Worm (Caenorhabditis elegans) whole organism, L4 larva: ENCODE data around the gene C55A6.6.

Source experiments
- R02D3.7 ChIP-seq: fragments of 150-350 bp; sonication (generic microtip); optimal IDR thresholded peaks from 3 replicates; lab custom pipeline; 2014; ENCODE audit warnings: missing biosample characterization, missing genetic modification characterization
- ZK546.5 ChIP-seq, 2 experiments: sonication (generic microtip); optimal IDR thresholded peaks; 2 replicates each; lab custom pipeline; 2017; ENCODE audit warnings: missing biosample characterization in 2 of 2, missing genetic modification characterization in 2 of 2
- ama-1 ChIP-seq: fragments of 150-350 bp; optimal IDR thresholded peaks from 2 replicates; lab custom pipeline; 2014; ENCODE audit warnings: inconsistent platforms, mixed read lengths
- dmd-6 ChIP-seq: fragments of 200-800 bp; sonication (Bioruptor generic); IDR thresholded peaks from 2 replicates; pipeline ENCODE4 v1.3.6; 2022; ENCODE audit warnings: missing genetic modification reagents, missing genetic modification characterization, missing compliant biosample characterization
- fkh-10 ChIP-seq: fragments of 150-350 bp; optimal IDR thresholded peaks from 2 replicates; lab custom pipeline; 2014; ENCODE audit warnings: missing biosample characterization, missing genetic modification reagents, missing genetic modification characterization
- lin-13 ChIP-seq: fragments of 150-350 bp; optimal IDR thresholded peaks from 2 replicates; lab custom pipeline; 2014; ENCODE audit warnings: missing biosample characterization, missing genetic modification reagents, missing genetic modification characterization
- lsy-2 ChIP-seq, 2 experiments: fragments of 150-350 bp in 1 of 2; sonication (generic microtip) in 1 of 2; optimal IDR thresholded peaks; 2 replicates each; lab custom pipeline; 2014 to 2017; ENCODE audit warnings: missing biosample characterization in 2 of 2, missing genetic modification characterization in 2 of 2
- mdt-29 ChIP-seq: fragments of 200-800 bp; sonication (Bioruptor generic); IDR thresholded peaks from 2 replicates; pipeline ENCODE4 v1.3.6; 2022; ENCODE audit warnings: missing genetic modification reagents, missing genetic modification characterization, missing compliant biosample characterization
- nhr-102 ChIP-seq: sonication (generic microtip); optimal IDR thresholded peaks from 2 replicates; lab custom pipeline; 2016; ENCODE audit warnings: mild to moderate bottlenecking, missing genetic modification characterization, moderate library complexity, missing compliant biosample characterization
- snpc-1.2 ChIP-seq: fragments of 200-800 bp; sonication (Bioruptor generic); IDR thresholded peaks from 2 replicates; pipeline ENCODE4 v1.3.6; 2022; ENCODE audit warnings: missing genetic modification reagents, missing genetic modification characterization, missing compliant biosample characterization
- spr-1 ChIP-seq: sonication (generic microtip); optimal IDR thresholded peaks from 2 replicates; lab custom pipeline; 2016; ENCODE audit warnings: mild to moderate bottlenecking, missing genetic modification characterization, missing compliant biosample characterization
- zfp-3 ChIP-seq: fragments of 200-800 bp; sonication (Bioruptor generic); conservative IDR thresholded peaks from 2 replicates; pipeline ENCODE4 v1.3.6; 2022; ENCODE audit warnings: missing genetic modification reagents, missing genetic modification characterization, missing compliant biosample characterization

DNA sequence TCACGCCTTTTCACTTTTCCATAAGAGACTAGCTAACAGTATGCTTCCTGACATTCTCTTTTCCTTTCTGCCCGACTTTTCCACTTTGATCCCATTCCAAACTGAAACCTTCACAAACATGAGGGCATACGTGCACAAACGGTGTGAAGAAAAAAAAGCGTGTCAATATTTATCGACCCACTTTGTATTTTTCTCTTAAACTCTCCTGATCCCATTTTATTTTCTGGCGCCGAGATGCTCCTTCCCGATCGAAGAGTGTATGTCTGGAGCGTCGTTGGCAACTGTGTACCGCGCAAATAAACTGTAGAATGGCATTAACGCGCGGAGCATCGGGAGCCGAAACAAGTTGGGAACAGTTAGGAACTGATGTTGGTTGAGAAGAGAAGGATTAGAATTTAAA is 15.0 kb upstream of the C55A6.6 start:
- TF ChIP-seq mdt-29 (GFP tag; lab: Robert Waterston, UW) (no peak), dmd-6 (GFP tag; lab: Robert Waterston, UW) (no peak), fkh-10 (no peak), nhr-102 (tag; lab: Kevin White, UChicago) (no peak), lin-13 (GFP tag; lab: Kevin White, UChicago) (no peak), ZK546.5 (tag; optimal IDR thresholded peaks at IDR 0.05; lab: Kevin White, UChicago) (no peak), zfp-3 (GFP tag; lab: Robert Waterston, UW) (no peak), spr-1 (no peak), snpc-1.2 (GFP tag; lab: Robert Waterston, UW) (no peak), lsy-2 (tag; optimal IDR thresholded peaks at IDR 0.05; lab: Kevin White, UChicago) (no peak), R02D3.7 (tag; lab: Kevin White, UChicago) (no peak), ama-1 (lab: Kevin White, UChicago) (no peak)
